Worm (Caenorhabditis elegans) whole organism, midembryonic: ENCODE measurements around the gene srab-7.

ENCODE experiments used
- T22C8.4 ChIP-seq: fragments of 200-800 bp; sonication (Bioruptor generic); IDR thresholded peaks from 2 replicates; pipeline ENCODE4 v1.3.6; 2022; ENCODE audit warnings: missing genetic modification characterization, missing compliant biosample characterization
- cog-1 ChIP-seq: sonication (generic microtip); optimal IDR thresholded peaks from 2 replicates; lab custom pipeline; 2016; ENCODE audit warnings: missing genetic modification characterization, missing compliant biosample characterization
- flt-1 ChIP-seq: fragments of 200-800 bp; sonication (Bioruptor generic); IDR thresholded peaks from 2 replicates; pipeline ENCODE4 v1.3.6; 2022; ENCODE audit warnings: missing genetic modification characterization, missing compliant biosample characterization
- klf-2 ChIP-seq: fragments of 200-800 bp; sonication (Bioruptor generic); conservative IDR thresholded peaks from 2 replicates; pipeline ENCODE4 v1.3.6; 2022; ENCODE audit warnings: missing genetic modification reagents, missing genetic modification characterization, missing compliant biosample characterization
- med-1 ChIP-seq: sonication (generic microtip); optimal IDR thresholded peaks from 2 replicates; lab custom pipeline; 2017; ENCODE audit warnings: missing genetic modification characterization, mild to moderate bottlenecking, missing compliant biosample characterization, antibody characterized with exemption, missing genetic modification reagents; ENCODE audit not compliant: insufficient read depth
- ref-1 ChIP-seq: fragments of 200-800 bp; sonication (Bioruptor generic); conservative IDR thresholded peaks from 2 replicates; pipeline ENCODE4 v1.3.6; 2022; ENCODE audit warnings: missing genetic modification reagents, missing genetic modification characterization, missing compliant biosample characterization
- tab-1 ChIP-seq: fragments of 200-800 bp; sonication (Bioruptor generic); IDR thresholded peaks from 2 replicates; pipeline ENCODE4 v1.3.6; 2022; ENCODE audit warnings: missing genetic modification characterization, missing compliant biosample characterization
- ztf-23 ChIP-seq: fragments of 200-800 bp; sonication (Bioruptor generic); IDR thresholded peaks from 2 replicates; pipeline ENCODE4 v1.3.6; 2022; ENCODE audit warnings: missing genetic modification reagents, missing genetic modification characterization, missing compliant biosample characterization
- ztf-29 ChIP-seq: fragments of 200-800 bp; sonication (Bioruptor generic); IDR thresholded peaks from 2 replicates; pipeline ENCODE4 v1.3.6; 2022; ENCODE audit warnings: missing genetic modification reagents, missing genetic modification characterization, missing compliant biosample characterization

Gene srab-7

ce11 chrV:3113751-3114150, 41.2 kb downstream of the srab-7 start, which contains the start of gene Y73C8C.8:
Gene Y73C8C.8, minus strand, starts transcription at chrV:3113851.
- no peak for TF ChIP-seq ztf-29 (GFP tag; lab: Robert Waterston, UW)
- no peak for TF ChIP-seq klf-2 (GFP tag; lab: Robert Waterston, UW)
- TF ChIP-seq med-1 (GFP tag; lab: Kevin White, UChicago), result no peak
- TF ChIP-seq cog-1 (tag; lab: Kevin White, UChicago), result no peak
- TF ChIP-seq ref-1 (GFP tag; lab: Robert Waterston, UW), result no peak
- no peak for TF ChIP-seq T22C8.4

ce11 chrV:3112198-3112597, 42.8 kb downstream of the srab-7 start:
- TF ChIP-seq ztf-23 (GFP tag; lab: Robert Waterston, UW) (no peak), cog-1 (tag; lab: Kevin White, UChicago) (no peak), T22C8.4 (no peak), klf-2 (GFP tag; lab: Robert Waterston, UW) (no peak), ref-1 (GFP tag; lab: Robert Waterston, UW) (no peak), tab-1 (GFP tag; lab: Robert Waterston, UW) (no peak), flt-1 (no peak), med-1 (GFP tag; lab: Kevin White, UChicago) (no peak), ztf-29 (GFP tag; lab: Robert Waterston, UW) (no peak)

- no peak for TF ChIP-seq med-1 (GFP tag; lab: Kevin White, UChicago)
- no peak for TF ChIP-seq T22C8.4
- no peak for TF ChIP-seq cog-1 (tag; lab: Kevin White, UChicago)
- no peak for TF ChIP-seq ztf-29 (GFP tag; lab: Robert Waterston, UW)
- TF ChIP-seq klf-2 (GFP tag; lab: Robert Waterston, UW), result no peak
- no peak for TF ChIP-seq ztf-23 (GFP tag; lab: Robert Waterston, UW)
- TF ChIP-seq ref-1 (GFP tag; lab: Robert Waterston, UW), result no peak
- no peak for TF ChIP-seq tab-1 (GFP tag; lab: Robert Waterston, UW)
- no peak for TF ChIP-seq flt-1
Measured at ce11 chrV:3107450-3107849, 47.5 kb downstream of the srab-7 start, which contains the start of gene str-68. Gene str-68, minus strand, starts transcription at chrV:3107550.

- TF ChIP-seq flt-1, result no peak
- TF ChIP-seq tab-1 (GFP tag; lab: Robert Waterston, UW), result no peak
- TF ChIP-seq T22C8.4, result no peak
- TF ChIP-seq ztf-29 (GFP tag; lab: Robert Waterston, UW), result no peak
- no peak for TF ChIP-seq ztf-23 (GFP tag; lab: Robert Waterston, UW)
- no peak for TF ChIP-seq cog-1 (tag; lab: Kevin White, UChicago)
- TF ChIP-seq ref-1 (GFP tag; lab: Robert Waterston, UW), result no peak
- TF ChIP-seq klf-2 (GFP tag; lab: Robert Waterston, UW), result no peak
- no peak for TF ChIP-seq med-1 (GFP tag; lab: Kevin White, UChicago)
Measured at ce11 chrV:3106785-3107184, 48.2 kb downstream of the srab-7 start.

- TF ChIP-seq cog-1 (tag; lab: Kevin White, UChicago) (no peak), T22C8.4 (no peak), ref-1 (GFP tag; lab: Robert Waterston, UW) (no peak), ztf-29 (GFP tag; lab: Robert Waterston, UW) (no peak), med-1 (GFP tag; lab: Kevin White, UChicago) (no peak), tab-1 (GFP tag; lab: Robert Waterston, UW) (no peak), ztf-23 (GFP tag; lab: Robert Waterston, UW) (no peak), flt-1 (no peak), klf-2 (GFP tag; lab: Robert Waterston, UW) (no peak)
Measured at ce11 chrV:3105810-3106209, 49.2 kb downstream of the srab-7 start, which contains the start of gene str-69. Gene str-69, minus strand, starts transcription at chrV:3105910.

ce11 chrV:3104134-3104533, 50.8 kb downstream of the srab-7 start, which contains the start of gene str-66:
Gene str-66, minus strand, starts transcription at chrV:3104234.
- TF ChIP-seq tab-1 (GFP tag; lab: Robert Waterston, UW) (no peak), ref-1 (GFP tag; lab: Robert Waterston, UW) (no peak)
